Worm (Caenorhabditis elegans) whole organism, late embryonic: Measurements from ENCODE around the gene R05A10.7.

Experiments used
- ceh-18 ChIP-seq: sonication (generic microtip); optimal IDR thresholded peaks from 2 replicates; lab custom pipeline; 2016; ENCODE audit warnings: missing genetic modification characterization, missing compliant biosample characterization
- ref-2 ChIP-seq: sonication (generic microtip); optimal IDR thresholded peaks from 2 replicates; lab custom pipeline; 2016; ENCODE audit warnings: missing genetic modification characterization, missing compliant biosample characterization
- tbx-2 ChIP-seq: sonication (generic microtip); optimal IDR thresholded peaks from 2 replicates; lab custom pipeline; 2016; ENCODE audit warnings: missing genetic modification characterization, missing compliant biosample characterization
- unc-55 ChIP-seq: sonication (generic microtip); optimal IDR thresholded peaks from 2 replicates; lab custom pipeline; 2017; ENCODE audit warnings: missing biosample characterization, missing genetic modification reagents, missing genetic modification characterization
- unc-86 ChIP-seq: sonication (generic microtip); optimal IDR thresholded peaks from 2 replicates; lab custom pipeline; 2016; ENCODE audit warnings: missing genetic modification characterization, missing compliant biosample characterization

DNA sequence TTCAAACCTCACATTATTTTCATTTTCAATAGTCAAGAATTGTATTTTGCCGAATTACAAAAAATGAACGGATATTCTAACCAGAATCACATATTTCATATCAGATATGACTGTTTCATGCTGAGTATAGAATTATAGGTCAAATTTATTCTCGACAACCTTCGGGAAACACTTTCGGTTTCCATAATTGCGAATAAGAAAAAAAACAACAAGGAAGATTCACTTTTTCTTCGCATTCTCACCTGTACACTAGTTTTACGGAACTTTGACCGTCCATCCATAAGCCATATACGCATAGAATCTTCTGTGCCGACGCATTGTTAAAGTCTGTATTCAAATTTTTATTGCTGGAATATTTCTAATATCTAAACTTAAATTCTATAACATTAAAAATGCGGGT lies 17.1 kb downstream of the R05A10.7 start, which contains the start of gene oac-37:
- no peak for TF ChIP-seq ceh-18 (tag; lab: Kevin White, UChicago)
- no peak for TF ChIP-seq unc-55 (GFP tag; lab: Kevin White, UChicago)
- no peak for TF ChIP-seq unc-86
- no peak for TF ChIP-seq ref-2 (tag; lab: Kevin White, UChicago)
- TF ChIP-seq tbx-2 (tag; lab: Kevin White, UChicago) = no peak
